Worm (Caenorhabditis elegans): Measurements from ENCODE around the gene H39E23.2.

DNA sequence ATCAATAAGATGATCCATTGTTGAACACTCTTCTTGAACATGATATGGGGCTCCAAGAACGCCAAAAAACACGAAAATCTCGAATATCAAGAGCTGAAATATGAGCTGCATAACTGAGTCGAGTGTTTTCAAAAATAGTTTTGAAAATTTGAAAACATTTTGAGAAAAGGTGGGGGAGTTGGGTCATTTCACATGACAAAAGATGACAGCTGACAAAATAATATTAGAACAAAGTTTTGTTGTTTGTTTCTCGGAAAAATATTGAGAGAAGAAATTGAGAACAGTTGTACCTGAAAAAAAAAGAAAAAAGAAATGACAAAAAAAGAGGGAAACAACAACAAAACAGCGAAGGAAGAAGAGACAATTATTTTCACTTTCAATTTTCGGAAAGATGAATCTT, 11.6 kb upstream of the H39E23.2 start, which contains the start of the genes D1086.2 and D1086.1:
- TF ChIP-seq dao-5 (tag; optimal IDR thresholded peaks at IDR 0.05) (no peak), him-1 (tag; optimal IDR thresholded peaks at IDR 0.05) (no peak), W03F9.2 (tag; optimal IDR thresholded peaks at IDR 0.05) (no peak)
